Worm (Caenorhabditis elegans): ENCODE data around the gene farl-11.

farl-11 gene

DNA sequence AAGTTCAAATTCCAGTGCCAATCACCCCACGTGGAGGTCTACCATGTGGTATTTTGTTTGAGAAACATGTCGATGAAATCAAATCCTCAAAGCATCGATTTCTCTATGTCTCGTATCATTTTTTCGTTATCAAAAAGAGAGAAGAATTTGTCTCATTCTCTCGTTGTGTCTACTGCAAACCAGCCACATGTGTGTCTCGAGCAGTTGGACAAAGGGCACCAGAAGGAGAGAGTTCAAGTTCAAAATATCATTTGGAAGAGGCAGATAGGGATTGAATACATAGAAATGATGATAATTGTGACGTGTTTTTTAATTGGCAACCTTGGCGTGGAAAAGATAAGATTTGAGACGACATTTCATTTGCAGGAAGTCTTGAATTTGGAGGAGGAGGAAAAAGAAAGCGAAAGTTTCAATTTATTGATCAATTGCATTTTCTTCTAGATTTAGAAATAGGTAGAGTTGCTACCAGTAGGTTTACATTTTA is 45.5 kb downstream of the farl-11 start:
- no peak for TF ChIP-seq ceh-16 (tag; optimal IDR thresholded peaks at IDR 0.05)
- peak; percentile 46 for TF ChIP-seq jun-1 (tag; optimal IDR thresholded peaks at IDR 0.05)
- TF ChIP-seq nhr-11 (tag; optimal IDR thresholded peaks at IDR 0.05): no peak
- no peak for TF ChIP-seq lin-39 (tag; optimal IDR thresholded peaks at IDR 0.05)
- no peak for TF ChIP-seq ztf-11 (tag; optimal IDR thresholded peaks at IDR 0.05)
- peak; percentile 53 for TF ChIP-seq skn-1 (tag; optimal IDR thresholded peaks at IDR 0.05)
- TF ChIP-seq mml-1 (tag; optimal IDR thresholded peaks at IDR 0.05): no peak
- no peak for TF ChIP-seq nhr-67 (tag; optimal IDR thresholded peaks at IDR 0.05)
- TF ChIP-seq daf-12 (tag; optimal IDR thresholded peaks at IDR 0.05): no peak
- TF ChIP-seq elt-1 (tag; optimal IDR thresholded peaks at IDR 0.05): no peak
- TF ChIP-seq aly-2 (tag; optimal IDR thresholded peaks at IDR 0.05): no peak
- no peak for TF ChIP-seq snpc-4 (tag; optimal IDR thresholded peaks at IDR 0.05)
- no peak for TF ChIP-seq tbx-2 (tag; optimal IDR thresholded peaks at IDR 0.05)
- TF ChIP-seq nfya-1 (tag; optimal IDR thresholded peaks at IDR 0.05; ENCODE audit: insufficient read depth): peak; percentile 32
- TF ChIP-seq ceh-28 (tag; optimal IDR thresholded peaks at IDR 0.05): peak; percentile 27
- no peak for TF ChIP-seq hmg-11 (tag; optimal IDR thresholded peaks at IDR 0.05)
- no peak for TF ChIP-seq lsy-12 (tag; optimal IDR thresholded peaks at IDR 0.05)
- TF ChIP-seq nhr-237 (tag; optimal IDR thresholded peaks at IDR 0.05): no peak
- peak; percentile 48 for TF ChIP-seq nhr-43 (tag; optimal IDR thresholded peaks at IDR 0.05; ENCODE audit: poor library complexity, severe bottlenecking)
- no peak for TF ChIP-seq sea-2 (GFP tag; optimal IDR thresholded peaks at IDR 0.05)
- peak in 1 of 3 experiments; percentile 76 for TF ChIP-seq elt-3 (tag; optimal IDR thresholded peaks at IDR 0.05)
- TF ChIP-seq nhr-77 (tag; optimal IDR thresholded peaks at IDR 0.05): no peak
- TF ChIP-seq pha-4 (tag; optimal IDR thresholded peaks at IDR 0.05): no peak
- TF ChIP-seq R02D3.7 (tag; optimal IDR thresholded peaks at IDR 0.05): no peak
- TF ChIP-seq ztf-4 (tag; optimal IDR thresholded peaks at IDR 0.05): no peak
- TF ChIP-seq ama-1 (optimal IDR thresholded peaks at IDR 0.05): no peak
- TF ChIP-seq ceh-82 (tag; optimal IDR thresholded peaks at IDR 0.05): no peak
- no peak for TF ChIP-seq ZK546.5 (tag; optimal IDR thresholded peaks at IDR 0.05)
- no peak for TF ChIP-seq nhr-25 (tag; optimal IDR thresholded peaks at IDR 0.05)
- TF ChIP-seq nhr-28 (tag; optimal IDR thresholded peaks at IDR 0.05): no peak
- TF ChIP-seq nhr-23 (tag; optimal IDR thresholded peaks at IDR 0.05): peak; percentile 38
- peak; percentile 30 for TF ChIP-seq egl-5 (tag; optimal IDR thresholded peaks at IDR 0.05)
- TF ChIP-seq lin-15B (tag; optimal IDR thresholded peaks at IDR 0.05): no peak
- no peak for TF ChIP-seq egl-27 (tag; optimal IDR thresholded peaks at IDR 0.05)
- TF ChIP-seq elt-2 (tag; optimal IDR thresholded peaks at IDR 0.05): peak; percentile 96
- TF ChIP-seq mdl-1 (tag; optimal IDR thresholded peaks at IDR 0.05): peak; percentile 60
- peak; percentile 58 for TF ChIP-seq pqm-1 (tag; optimal IDR thresholded peaks at IDR 0.05)
- TF ChIP-seq ceh-9 (tag; optimal IDR thresholded peaks at IDR 0.05): no peak
- TF ChIP-seq nhr-12 (tag; optimal IDR thresholded peaks at IDR 0.05): no peak
- no peak for TF ChIP-seq zag-1 (tag; optimal IDR thresholded peaks at IDR 0.05)
- TF ChIP-seq nhr-76 (tag; optimal IDR thresholded peaks at IDR 0.05): no peak
- no peak for TF ChIP-seq unc-62 (GFP tag; optimal IDR thresholded peaks at IDR 0.05)
- no peak for TF ChIP-seq fkh-2 (tag; optimal IDR thresholded peaks at IDR 0.05)

DNA sequence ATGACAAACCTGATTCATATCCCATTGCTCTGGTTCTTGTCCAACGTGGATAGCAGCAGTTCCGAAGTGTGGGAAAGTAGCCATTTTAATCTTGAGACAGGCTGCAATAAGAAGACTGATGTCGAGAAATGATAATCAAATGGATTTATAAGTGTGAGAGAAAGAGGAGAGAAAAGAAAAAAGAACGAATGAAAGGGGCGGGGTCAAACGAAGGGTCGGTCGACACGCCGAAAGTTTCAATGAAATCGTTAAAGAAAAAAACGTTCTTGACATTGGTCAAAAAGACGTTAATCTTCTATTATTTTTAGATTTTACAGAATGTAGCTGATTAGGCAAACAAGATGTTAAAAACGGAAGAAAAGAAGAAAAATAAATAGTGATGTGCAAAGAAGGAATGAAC is 47.0 kb downstream of the farl-11 start, which contains the start of gene cth-2:
cth-2 (minus strand) TSS at position 101 of the 400 bp plus-strand sequence.
- peak; percentile 9 for TF ChIP-seq pha-4 (tag; optimal IDR thresholded peaks at IDR 0.05)
- peak; percentile 9 for TF ChIP-seq nhr-11 (tag; optimal IDR thresholded peaks at IDR 0.05)
- TF ChIP-seq elt-2 (tag; optimal IDR thresholded peaks at IDR 0.05): peak; percentile 21
- TF ChIP-seq nhr-23 (tag; optimal IDR thresholded peaks at IDR 0.05): no peak

DNA sequence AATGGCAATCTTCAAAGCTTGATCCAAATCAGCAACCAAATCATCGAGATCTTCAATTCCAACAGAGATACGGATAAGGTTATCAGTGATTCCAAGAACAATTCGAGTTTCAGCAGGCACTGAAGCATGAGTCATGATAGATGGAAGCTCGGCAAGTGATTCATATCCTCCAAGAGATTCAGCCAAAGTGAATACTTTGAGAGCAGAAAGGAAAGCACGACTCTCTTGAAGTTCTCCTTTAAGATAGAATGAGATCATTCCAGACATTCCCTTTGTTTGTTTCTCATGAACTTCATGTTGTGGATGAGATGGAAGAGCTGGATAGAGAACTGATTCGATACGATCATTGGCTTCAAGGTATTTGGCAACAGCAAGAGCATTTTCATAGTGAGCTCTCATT is 48.5 kb downstream of the farl-11 start:
- TF ChIP-seq aly-2 (tag; optimal IDR thresholded peaks at IDR 0.05): no peak
- TF ChIP-seq nhr-43 (tag; optimal IDR thresholded peaks at IDR 0.05; ENCODE audit: poor library complexity, severe bottlenecking): peak; percentile 2
- TF ChIP-seq lin-39 (tag; optimal IDR thresholded peaks at IDR 0.05): no peak
- no peak for TF ChIP-seq lsy-12 (tag; optimal IDR thresholded peaks at IDR 0.05)
- no peak for TF ChIP-seq ceh-16 (tag; optimal IDR thresholded peaks at IDR 0.05)

Measured in whole organism, L3 larva.